Worm (Caenorhabditis elegans) whole organism, young adult: ENCODE results near the gene mrpl-21.

Source experiments
- C06A6.2 ChIP-seq: fragments of 200-800 bp; sonication (Bioruptor generic); conservative IDR thresholded peaks from 2 replicates; pipeline ENCODE4 v1.3.6; 2022; ENCODE audit warnings: missing genetic modification characterization, missing compliant biosample characterization
- F37B4.10 ChIP-seq: fragments of 200-800 bp; sonication (Bioruptor generic); IDR thresholded peaks from 2 replicates; pipeline ENCODE4 v1.3.6; 2022; ENCODE audit warnings: missing genetic modification characterization, missing compliant biosample characterization
- F57C9.4 ChIP-seq: sonication (generic microtip); optimal IDR thresholded peaks from 2 replicates; lab custom pipeline; 2017; ENCODE audit warnings: mild to moderate bottlenecking, missing genetic modification characterization, missing compliant biosample characterization
- T26A5.8 ChIP-seq: sonication (generic microtip); optimal IDR thresholded peaks from 2 replicates; lab custom pipeline; 2016; ENCODE audit warnings: missing genetic modification characterization, missing compliant biosample characterization
- ama-1 ChIP-seq, 3 experiments: fragments of 150-350 bp in 1 of 3; sonication (generic microtip) in 2 of 3; optimal IDR thresholded peaks; 2 replicates each; lab custom pipeline; 2014 to 2018; ENCODE audit warnings: missing biosample characterization in 2 of 3, missing genetic modification characterization in 2 of 3, missing genetic modification reagents in 2 of 3
- aptf-2 ChIP-seq: fragments of 200-800 bp; sonication (Bioruptor generic); conservative IDR thresholded peaks from 2 replicates; pipeline ENCODE4 v1.3.6; 2022; ENCODE audit warnings: missing genetic modification reagents, missing genetic modification characterization, missing compliant biosample characterization
- aptf-3 ChIP-seq: fragments of 200-800 bp; sonication (Bioruptor generic); IDR thresholded peaks from 2 replicates; pipeline ENCODE4 v1.3.6; 2022; ENCODE audit warnings: missing genetic modification characterization, missing compliant biosample characterization
- atf-7 ChIP-seq: sonication (generic microtip); optimal IDR thresholded peaks from 2 replicates; lab custom pipeline; 2017; ENCODE audit warnings: mild to moderate bottlenecking, missing genetic modification characterization, missing compliant biosample characterization
- attf-3 ChIP-seq: fragments of 200-800 bp; sonication (Bioruptor generic); conservative IDR thresholded peaks from 2 replicates; pipeline ENCODE4 v1.3.6; 2022; ENCODE audit warnings: missing genetic modification reagents, missing genetic modification characterization, missing compliant biosample characterization
- attf-6 ChIP-seq: fragments of 200-800 bp; sonication (Bioruptor generic); IDR thresholded peaks from 2 replicates; pipeline ENCODE4 v1.3.6; 2022; ENCODE audit warnings: missing genetic modification reagents, missing genetic modification characterization, missing compliant biosample characterization
- bed-1 ChIP-seq: fragments of 200-800 bp; sonication (Bioruptor generic); IDR thresholded peaks from 2 replicates; pipeline ENCODE4 v1.3.6; 2022; ENCODE audit warnings: missing genetic modification reagents, missing genetic modification characterization, missing compliant biosample characterization
- ccch-3 ChIP-seq: fragments of 200-800 bp; sonication (Bioruptor generic); optimal IDR thresholded peaks from 2 replicates; lab custom pipeline; 2018; ENCODE audit warnings: mild to moderate bottlenecking, missing genetic modification characterization, missing compliant biosample characterization
- chd-7 ChIP-seq: sonication (generic microtip); optimal IDR thresholded peaks from 2 replicates; lab custom pipeline; 2016; ENCODE audit warnings: mild to moderate bottlenecking, missing genetic modification characterization, moderate library complexity, missing compliant biosample characterization
- dox-1 ChIP-seq: fragments of 200-800 bp; sonication (Bioruptor generic); IDR thresholded peaks from 2 replicates; pipeline ENCODE4 v1.3.6; 2022; ENCODE audit warnings: missing genetic modification reagents, missing genetic modification characterization, missing compliant biosample characterization
- dpl-1 ChIP-seq: fragments of 150-350 bp; optimal IDR thresholded peaks from 2 replicates; lab custom pipeline; 2014; ENCODE audit warnings: missing biosample characterization, missing genetic modification reagents, missing genetic modification characterization
- egl-18 ChIP-seq: fragments of 200-800 bp; sonication (Bioruptor generic); IDR thresholded peaks from 2 replicates; pipeline ENCODE4 v1.3.6; 2022; ENCODE audit warnings: missing genetic modification reagents, missing genetic modification characterization, missing compliant biosample characterization
- egl-44 ChIP-seq: fragments of 200-800 bp; sonication (Bioruptor generic); IDR thresholded peaks from 2 replicates; pipeline ENCODE4 v1.3.6; 2022; ENCODE audit warnings: missing genetic modification reagents, missing genetic modification characterization, missing compliant biosample characterization
- egrh-3 ChIP-seq: fragments of 200-800 bp; sonication (Bioruptor generic); IDR thresholded peaks from 2 replicates; pipeline ENCODE4 v1.3.6; 2022; ENCODE audit warnings: missing genetic modification reagents, missing genetic modification characterization, missing compliant biosample characterization
- ekl-4 ChIP-seq: fragments of 200-800 bp; sonication (Bioruptor generic); IDR thresholded peaks from 2 replicates; pipeline ENCODE4 v1.3.6; 2022; ENCODE audit warnings: missing genetic modification reagents, missing genetic modification characterization, missing compliant biosample characterization
- ets-4 ChIP-seq: fragments of 200-800 bp; sonication (Bioruptor generic); optimal IDR thresholded peaks from 2 replicates; lab custom pipeline; 2018; ENCODE audit warnings: mild to moderate bottlenecking, missing genetic modification characterization, missing compliant biosample characterization
- him-1 ChIP-seq: sonication (generic microtip); optimal IDR thresholded peaks from 2 replicates; lab custom pipeline; 2016; ENCODE audit warnings: missing genotype, missing genetic modification reagents, missing genetic modification characterization, missing compliant biosample characterization
- hlh-26 ChIP-seq: fragments of 200-800 bp; sonication (Bioruptor generic); conservative IDR thresholded peaks from 2 replicates; pipeline ENCODE4 v1.3.6; 2022; ENCODE audit warnings: missing genetic modification reagents, missing genetic modification characterization, missing compliant biosample characterization
- hmg-1.2 ChIP-seq: fragments of 200-800 bp; sonication (Bioruptor generic); IDR thresholded peaks from 2 replicates; pipeline ENCODE4 v1.3.6; 2022; ENCODE audit warnings: missing genetic modification reagents, missing genetic modification characterization, missing compliant biosample characterization
- hsf-1 ChIP-seq: fragments of 200-800 bp; sonication (Bioruptor generic); IDR thresholded peaks from 2 replicates; pipeline ENCODE4 v1.3.6; 2022; ENCODE audit warnings: missing genetic modification reagents, missing genetic modification characterization, missing compliant biosample characterization
- lag-1 ChIP-seq: fragments of 200-800 bp; sonication (Bioruptor generic); IDR thresholded peaks from 2 replicates; pipeline ENCODE4 v1.3.6; 2022; ENCODE audit warnings: missing genetic modification reagents, missing genetic modification characterization, missing compliant biosample characterization
- lin-40 ChIP-seq: sonication (generic microtip); optimal IDR thresholded peaks from 2 replicates; lab custom pipeline; 2016; ENCODE audit warnings: missing genetic modification characterization, mild to moderate bottlenecking, missing compliant biosample characterization, missing genotype, missing genetic modification reagents
- lir-1 ChIP-seq: fragments of 200-800 bp; sonication (Bioruptor generic); conservative IDR thresholded peaks from 2 replicates; pipeline ENCODE4 v1.3.6; 2022; ENCODE audit warnings: missing genetic modification reagents, missing genetic modification characterization, missing compliant biosample characterization
- madf-6 ChIP-seq: fragments of 200-800 bp; sonication (Bioruptor generic); IDR thresholded peaks from 2 replicates; pipeline ENCODE4 v1.3.6; 2022; ENCODE audit warnings: missing genetic modification reagents, missing genetic modification characterization, missing compliant biosample characterization
- nfyb-1 ChIP-seq: fragments of 200-800 bp; sonication (Bioruptor generic); IDR thresholded peaks from 2 replicates; pipeline ENCODE4 v1.3.6; 2022; ENCODE audit warnings: missing genetic modification reagents, missing genetic modification characterization, missing compliant biosample characterization
- nhr-179 ChIP-seq: sonication (generic microtip); optimal IDR thresholded peaks from 2 replicates; lab custom pipeline; 2016; ENCODE audit warnings: mild to moderate bottlenecking, missing genetic modification characterization, missing compliant biosample characterization
- nhr-27 ChIP-seq: fragments of 200-800 bp; sonication (Bioruptor generic); optimal IDR thresholded peaks from 2 replicates; lab custom pipeline; 2018; ENCODE audit warnings: mild to moderate bottlenecking, missing genetic modification characterization, moderate library complexity, missing compliant biosample characterization
- pha-4 ChIP-seq: fragments of 150-350 bp; sonication (generic microtip); optimal IDR thresholded peaks from 2 replicates; lab custom pipeline; 2014; ENCODE audit warnings: missing biosample characterization, missing genetic modification reagents, missing genetic modification characterization
- rec-8 ChIP-seq, 2 experiments: sonication (generic microtip); optimal IDR thresholded peaks; 2 replicates each; lab custom pipeline; 2016; ENCODE audit warnings: mild to moderate bottlenecking in 2 of 2, missing genetic modification characterization in 2 of 2, missing genetic modification reagents in 2 of 2, missing genotype in 2 of 2, missing biosample characterization in 1 of 2, missing compliant biosample characterization in 1 of 2, moderate library complexity in 1 of 2
- tbp1 ChIP-seq: fragments of 200-800 bp; sonication (Bioruptor generic); optimal IDR thresholded peaks from 2 replicates; lab custom pipeline; 2018; ENCODE audit warnings: mild to moderate bottlenecking, missing genetic modification characterization, missing compliant biosample characterization
- unc-62 ChIP-seq: fragments of 150-350 bp; optimal IDR thresholded peaks from 2 replicates; lab custom pipeline; 2014; ENCODE audit warnings: missing biosample characterization, missing genetic modification reagents, missing genetic modification characterization
- xnd-1 ChIP-seq: sonication (generic microtip); optimal IDR thresholded peaks from 2 replicates; lab custom pipeline; 2016; ENCODE audit warnings: missing genotype, missing genetic modification reagents, missing genetic modification characterization, missing compliant biosample characterization
- zfh-2 ChIP-seq: fragments of 200-800 bp; sonication (Bioruptor generic); conservative IDR thresholded peaks from 2 replicates; pipeline ENCODE4 v1.3.6; 2022; ENCODE audit warnings: missing genetic modification reagents, missing genetic modification characterization, missing compliant biosample characterization
- ztf-25 ChIP-seq: fragments of 200-800 bp; sonication (Bioruptor generic); IDR thresholded peaks from 2 replicates; pipeline ENCODE4 v1.3.6; 2022; ENCODE audit warnings: missing genetic modification reagents, missing genetic modification characterization, missing compliant biosample characterization
- ztf-3 ChIP-seq: fragments of 200-800 bp; sonication (Bioruptor generic); optimal IDR thresholded peaks from 2 replicates; lab custom pipeline; 2018; ENCODE audit warnings: mild to moderate bottlenecking, missing genetic modification characterization, missing compliant biosample characterization

mrpl-21 gene

DNA sequence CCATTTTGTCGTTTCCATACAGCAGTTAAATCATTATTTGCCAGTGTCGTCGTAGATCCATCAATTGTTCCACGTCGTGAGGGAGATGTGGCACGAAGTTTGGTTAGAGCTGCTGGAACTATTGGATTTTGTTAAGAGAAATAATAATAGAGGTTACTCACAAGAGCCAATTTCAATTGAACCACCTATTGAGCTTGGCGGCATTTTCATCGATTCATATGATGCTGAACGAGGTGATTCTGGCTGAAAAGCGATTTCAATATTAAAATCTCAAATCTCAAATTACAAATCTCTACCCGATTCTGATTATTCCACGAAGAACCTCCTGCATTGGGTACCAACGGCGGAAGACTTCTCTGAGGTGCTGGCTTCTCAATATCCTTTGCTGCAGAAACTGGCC, 14.5 kb upstream of the mrpl-21 start:
- TF ChIP-seq ztf-25 (GFP tag; lab: Robert Waterston, UW) (no peak), xnd-1 (tag; lab: Kevin White, UChicago) (no peak), hsf-1 (GFP tag; lab: Robert Waterston, UW) (no peak), hlh-26 (GFP tag; lab: Robert Waterston, UW) (no peak), him-1 (tag; lab: Kevin White, UChicago) (no peak), T26A5.8 (tag; lab: Kevin White, UChicago) (no peak), atf-7 (tag; lab: Kevin White, UChicago) (no peak), tbp1 (GFP tag; lab: Kevin White, UChicago) (no peak), lag-1 (no peak), dox-1 (GFP tag; lab: Robert Waterston, UW) (no peak), attf-6 (GFP tag; lab: Robert Waterston, UW) (no peak)

ce11 chrIII:4247571-4247970, 4.2 kb upstream of the mrpl-21 start, which contains the start of gene Y44F5A.1:
Gene Y44F5A.1, minus strand, starts transcription at chrIII:4247671.
- TF ChIP-seq attf-3 (GFP tag; lab: Robert Waterston, UW): no peak
- no peak for TF ChIP-seq ekl-4 (GFP tag; lab: Robert Waterston, UW)
- no peak for TF ChIP-seq ama-1 (optimal IDR thresholded peaks at IDR 0.05; lab: Kevin White, UChicago)
- no peak for TF ChIP-seq ama-1 (GFP tag; optimal IDR thresholded peaks at IDR 0.05; lab: Kevin White, UChicago)
- TF ChIP-seq aptf-2 (GFP tag; lab: Robert Waterston, UW): no peak
- no peak for TF ChIP-seq ets-4 (GFP tag; lab: Kevin White, UChicago)
- TF ChIP-seq F37B4.10 (GFP tag; lab: Robert Waterston, UW): no peak
- no peak for TF ChIP-seq ccch-3
- TF ChIP-seq nfyb-1 (GFP tag; lab: Robert Waterston, UW): no peak
- no peak for TF ChIP-seq aptf-3 (GFP tag; lab: Robert Waterston, UW)
- TF ChIP-seq rec-8 (tag; optimal IDR thresholded peaks at IDR 0.05; lab: Kevin White, UChicago): no peak
- no peak for TF ChIP-seq ztf-25 (GFP tag; lab: Robert Waterston, UW)
- no peak for TF ChIP-seq egl-44 (GFP tag; lab: Robert Waterston, UW)
- no peak for TF ChIP-seq hmg-1.2
- no peak for TF ChIP-seq C06A6.2
- TF ChIP-seq egrh-3 (GFP tag; lab: Robert Waterston, UW): no peak
- no peak for TF ChIP-seq F57C9.4 (tag; lab: Kevin White, UChicago)
- TF ChIP-seq, all 124 proteins: peak for 0

DNA sequence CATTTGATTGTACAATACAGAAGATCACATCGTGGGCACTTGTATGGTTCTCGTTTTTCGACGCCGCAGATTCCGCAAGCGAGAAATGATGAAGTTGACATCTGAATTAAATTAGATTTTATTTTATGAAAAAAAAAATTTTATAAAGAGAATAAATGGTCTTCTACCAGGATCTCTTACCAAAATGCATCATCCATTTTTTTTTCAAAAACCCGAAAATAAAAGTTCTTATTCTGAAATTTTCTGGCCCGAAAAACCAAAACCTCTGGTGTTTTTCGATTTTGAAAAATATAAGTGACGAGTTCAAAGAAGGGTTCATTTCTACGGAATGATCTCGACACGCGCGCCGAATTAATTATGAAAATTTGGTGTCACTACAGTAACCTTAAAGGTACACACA, 924 bp upstream of the mrpl-21 start, which contains the start of gene zhit-2:
Gene zhit-2, minus strand, starts transcription at position 101 of the 400 bp plus-strand sequence.
- TF ChIP-seq tbp1 (GFP tag; lab: Kevin White, UChicago): no peak
- no peak for TF ChIP-seq nhr-27 (tag; lab: Kevin White, UChicago)
- TF ChIP-seq hlh-26 (GFP tag; lab: Robert Waterston, UW): no peak
- TF ChIP-seq nhr-179 (tag; lab: Kevin White, UChicago): no peak
- no peak for TF ChIP-seq zfh-2 (GFP tag; lab: Robert Waterston, UW)
- TF ChIP-seq madf-6 (GFP tag; lab: Robert Waterston, UW): no peak
- no peak for TF ChIP-seq lin-40 (tag; lab: Kevin White, UChicago)
- no peak for TF ChIP-seq dpl-1 (GFP tag; lab: Kevin White, UChicago)
- no peak for TF ChIP-seq unc-62 (GFP tag; lab: Kevin White, UChicago)
- no peak for TF ChIP-seq egl-18
- TF ChIP-seq lag-1: no peak
- TF ChIP-seq ztf-3 (GFP tag; lab: Kevin White, UChicago): no peak
- no peak for TF ChIP-seq lir-1 (GFP tag; lab: Robert Waterston, UW)
- TF ChIP-seq bed-1: no peak
- no peak for TF ChIP-seq pha-4
- TF ChIP-seq chd-7 (tag; lab: Kevin White, UChicago): no peak
- TF ChIP-seq ets-4 (GFP tag; lab: Kevin White, UChicago): no peak
